Worm (Caenorhabditis elegans): Measurements from ENCODE around the gene skr-15.

DNA sequence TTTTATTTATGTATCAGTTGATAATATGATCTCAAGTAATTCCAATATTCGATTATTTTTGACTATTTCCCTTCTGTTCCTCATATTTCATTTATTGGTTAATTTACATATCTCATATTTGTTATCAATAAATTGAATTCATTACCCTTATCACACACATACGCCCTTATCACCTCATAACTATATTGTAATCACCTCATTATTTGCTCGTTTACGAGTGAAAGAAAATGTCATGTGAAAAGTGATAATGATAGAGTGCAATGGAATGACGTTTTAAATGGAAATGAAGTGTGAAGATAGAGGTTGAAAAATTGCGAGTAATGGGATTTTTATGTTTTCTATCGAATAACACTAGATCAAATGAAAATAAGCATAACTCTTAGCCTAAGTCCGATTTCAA lies 37.4 kb upstream of the skr-15 start:
- TF ChIP-seq him-1 (tag; optimal IDR thresholded peaks at IDR 0.05) (no peak), dao-5 (tag; optimal IDR thresholded peaks at IDR 0.05) (no peak), W03F9.2 (tag; optimal IDR thresholded peaks at IDR 0.05) (no peak)

Measured in whole organism, L4/young adult.